Worm (Caenorhabditis elegans): ENCODE measurements around the gene F58H1.3.

DNA sequence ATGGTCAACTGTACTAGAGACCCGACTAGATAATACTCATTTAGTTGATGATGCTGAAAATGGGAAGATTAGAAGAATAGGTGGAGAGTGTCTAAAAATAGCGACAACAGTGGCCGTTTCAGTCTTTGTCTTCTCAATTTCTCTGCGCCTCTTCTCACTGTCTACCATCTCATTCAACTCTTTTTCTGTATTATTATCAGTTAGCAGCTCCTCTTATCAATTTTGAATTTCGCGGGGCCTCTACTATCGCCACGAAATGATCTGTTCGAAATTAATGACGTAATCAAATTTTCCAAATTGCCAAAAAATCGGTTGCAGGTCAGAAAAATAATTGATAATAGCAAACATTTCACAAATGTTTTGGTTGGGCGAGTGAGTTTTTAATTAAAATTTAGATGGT, 7.9 kb downstream of the F58H1.3 start:
- peak; percentile 93 for TF ChIP-seq elt-2 (tag; optimal IDR thresholded peaks at IDR 0.05)
- TF ChIP-seq unc-62 (GFP tag; optimal IDR thresholded peaks at IDR 0.05), result no peak
- no peak for TF ChIP-seq aly-2 (tag; optimal IDR thresholded peaks at IDR 0.05)
- no peak for TF ChIP-seq efl-1 (optimal IDR thresholded peaks at IDR 0.05)
- peak in 1 of 2 experiments; percentile 89 for TF ChIP-seq efl-1 (GFP tag; optimal IDR thresholded peaks at IDR 0.05 in 1 of 2)
- no peak for TF ChIP-seq ces-1 (GFP tag; optimal IDR thresholded peaks at IDR 0.05)
- no peak for TF ChIP-seq nhr-76 (tag; optimal IDR thresholded peaks at IDR 0.05)
- TF ChIP-seq ceh-88 (GFP tag; IDR thresholded peaks at IDR 0.05), result no peak

Data from whole organism, L1 larva.